Fruit fly (Drosophila melanogaster) whole organism, embryonic: Measurements from ENCODE around the gene spd-2.
A peak's percentile ranks its signal among the peaks of the same experiment; 100 is the strongest.

Source experiments
- Atf6 ChIP-seq: fragments of 200-800 bp; sonication (Bioruptor generic); IDR thresholded peaks from 2 replicates; pipeline ENCODE4 v1.3.6; 2022; ENCODE audit warnings: missing biosample characterization, missing genetic modification characterization
- Bteb2 ChIP-seq: fragments of 200-800 bp; sonication (Bioruptor generic); optimal IDR thresholded peaks from 2 replicates; lab custom pipeline; 2016; ENCODE audit warnings: missing biosample characterization, missing genetic modification characterization
- CG10366 ChIP-seq: fragments of 200-800 bp; sonication (Bioruptor generic); IDR thresholded peaks from 2 replicates; pipeline ENCODE4 v1.3.6; 2022; ENCODE audit warnings: missing biosample characterization, missing genetic modification characterization
- CG10431 ChIP-seq: fragments of 200-800 bp; sonication (Bioruptor generic); optimal IDR thresholded peaks from 3 replicates; lab custom pipeline; 2018; ENCODE audit warnings: missing biosample characterization, mild to moderate bottlenecking, missing genetic modification characterization
- CG11085 ChIP-seq: fragments of 200-800 bp; sonication (Bioruptor generic); IDR thresholded peaks from 2 replicates; pipeline ENCODE4 v1.3.6; 2022; ENCODE audit warnings: missing biosample characterization, missing genetic modification characterization
- CG11504 ChIP-seq: fragments of 200-800 bp; sonication (Bioruptor generic); optimal IDR thresholded peaks from 3 replicates; lab custom pipeline; 2019; ENCODE audit warnings: missing biosample characterization, mild to moderate bottlenecking, missing genetic modification characterization, moderate library complexity
- CG11695 ChIP-seq: fragments of 200-800 bp; sonication (Bioruptor generic); IDR thresholded peaks from 3 replicates; pipeline ENCODE4 v1.3.6; 2022; ENCODE audit warnings: missing biosample characterization, missing genetic modification characterization
- CG13287 ChIP-seq: fragments of 200-800 bp; sonication (Bioruptor generic); IDR thresholded peaks from 2 replicates; pipeline ENCODE4 v1.3.6; 2022; ENCODE audit warnings: missing biosample characterization, missing genetic modification characterization; ENCODE audit not compliant: partially characterized antibody
- CG13424 ChIP-seq: fragments of 200-800 bp; sonication (Bioruptor generic); optimal IDR thresholded peaks from 2 replicates; lab custom pipeline; 2019; ENCODE audit warnings: missing biosample characterization, mild to moderate bottlenecking, missing genetic modification characterization, moderate library complexity
- CG15073 ChIP-seq: fragments of 200-800 bp; sonication (Bioruptor generic); optimal IDR thresholded peaks from 2 replicates; lab custom pipeline; 2016; ENCODE audit warnings: missing biosample characterization, missing genetic modification characterization
- CG16863 ChIP-seq: fragments of 200-800 bp; sonication (Bioruptor generic); optimal IDR thresholded peaks from 3 replicates; lab custom pipeline; 2016; ENCODE audit warnings: missing biosample characterization, missing genetic modification characterization
- CG17385 ChIP-seq: fragments of 200-800 bp; sonication (Bioruptor generic); optimal IDR thresholded peaks from 3 replicates; lab custom pipeline; 2018; ENCODE audit warnings: missing biosample characterization, mild to moderate bottlenecking, missing genetic modification characterization
- CG3065 ChIP-seq: fragments of 200-800 bp; sonication (Bioruptor generic); optimal IDR thresholded peaks from 2 replicates; lab custom pipeline; 2016; ENCODE audit warnings: missing biosample characterization, missing genetic modification characterization
- CG32767 ChIP-seq: fragments of 200-800 bp; sonication (Bioruptor generic); IDR thresholded peaks from 2 replicates; pipeline ENCODE4 v1.3.6; 2022; ENCODE audit warnings: missing biosample characterization, missing genetic modification characterization
- CG33213 ChIP-seq: fragments of 200-800 bp; sonication (Bioruptor generic); optimal IDR thresholded peaks from 3 replicates; lab custom pipeline; 2016; ENCODE audit warnings: missing biosample characterization, missing genetic modification characterization
- CG4707 ChIP-seq: fragments of 200-800 bp; sonication (Bioruptor generic); optimal IDR thresholded peaks from 2 replicates; lab custom pipeline; 2018; ENCODE audit warnings: missing biosample characterization, mild to moderate bottlenecking, missing genetic modification characterization, moderate library complexity
- CG5245 ChIP-seq: fragments of 200-800 bp; sonication (Bioruptor generic); optimal IDR thresholded peaks from 3 replicates; lab custom pipeline; 2016; ENCODE audit warnings: missing biosample characterization, missing genetic modification characterization
- CG6175 ChIP-seq: fragments of 200-800 bp; sonication (Bioruptor generic); IDR thresholded peaks from 3 replicates; pipeline ENCODE4 v1.3.6; 2022; ENCODE audit warnings: missing biosample characterization, missing genetic modification characterization
- CG6254 ChIP-seq: fragments of 200-800 bp; sonication (Bioruptor generic); optimal IDR thresholded peaks from 3 replicates; lab custom pipeline; 2017; ENCODE audit warnings: mild to moderate bottlenecking, missing biosample characterization, missing genetic modification reagents, missing genetic modification characterization
- CG9215 ChIP-seq: fragments of 200-800 bp; sonication (Bioruptor generic); IDR thresholded peaks from 2 replicates; pipeline ENCODE4 v1.3.6; 2022; ENCODE audit warnings: missing biosample characterization, missing genetic modification characterization
- CG9727 ChIP-seq: fragments of 200-800 bp; sonication (Bioruptor generic); optimal IDR thresholded peaks from 3 replicates; lab custom pipeline; 2017; ENCODE audit warnings: missing biosample characterization, mild to moderate bottlenecking, missing genetic modification characterization
- Dref ChIP-seq: fragments of 200-800 bp; sonication (Bioruptor generic); IDR thresholded peaks from 2 replicates; pipeline ENCODE4 v1.3.6; 2022; ENCODE audit warnings: missing biosample characterization, missing genetic modification characterization
- Elba2 ChIP-seq: fragments of 200-800 bp; sonication (Bioruptor generic); optimal IDR thresholded peaks from 3 replicates; lab custom pipeline; 2016; ENCODE audit warnings: missing biosample characterization, missing genetic modification characterization
- Hr78 ChIP-seq, 2 experiments: fragments of 200-800 bp in 1 of 2; fragments of >200 bp in 1 of 2; sonication (Bioruptor generic) in 1 of 2; optimal IDR thresholded peaks; 2 replicates each; lab custom pipeline; 2017 to 2019; ENCODE audit warnings: missing biosample characterization in 2 of 2, missing genetic modification characterization in 2 of 2, mild to moderate bottlenecking in 1 of 2, moderate library complexity in 1 of 2
- Lim3 ChIP-seq: fragments of 200-800 bp; sonication (Bioruptor generic); IDR thresholded peaks from 2 replicates; pipeline ENCODE4 v1.3.6; 2022; ENCODE audit warnings: missing biosample characterization, missing genetic modification characterization
- MESR4 ChIP-seq: fragments of 200-800 bp; sonication (Bioruptor generic); optimal IDR thresholded peaks from 2 replicates; lab custom pipeline; 2018; ENCODE audit warnings: missing biosample characterization, mild to moderate bottlenecking, missing genetic modification characterization, moderate library complexity
- Rfx ChIP-seq: fragments of 200-800 bp; sonication (Bioruptor generic); IDR thresholded peaks from 2 replicates; pipeline ENCODE4 v1.3.6; 2022; ENCODE audit warnings: missing biosample characterization, missing genetic modification characterization
- Xbp1 ChIP-seq: fragments of 200-800 bp; sonication (Bioruptor generic); optimal IDR thresholded peaks from 3 replicates; lab custom pipeline; 2016; ENCODE audit warnings: missing biosample characterization, mild to moderate bottlenecking, missing genetic modification characterization
- abd-A ChIP-seq: fragments of 200-800 bp; sonication (Bioruptor generic); optimal IDR thresholded peaks from 3 replicates; lab custom pipeline; 2019; ENCODE audit warnings: missing biosample characterization, mild to moderate bottlenecking, missing genetic modification characterization, moderate library complexity
- bbx ChIP-seq: fragments of 200-800 bp; sonication (Bioruptor generic); IDR thresholded peaks from 2 replicates; pipeline ENCODE4 v1.3.6; 2022; ENCODE audit warnings: missing biosample characterization, missing genetic modification characterization; ENCODE audit not compliant: partially characterized antibody
- fd3F ChIP-seq: fragments of 200-800 bp; sonication (Bioruptor generic); optimal IDR thresholded peaks from 2 replicates; lab custom pipeline; 2018; ENCODE audit warnings: missing biosample characterization, mild to moderate bottlenecking, missing genetic modification characterization, moderate library complexity
- fru ChIP-seq: fragments of >200 bp; optimal IDR thresholded peaks from 2 replicates; lab custom pipeline; 2017
- fu2 ChIP-seq: fragments of 200-800 bp; sonication (Bioruptor generic); optimal IDR thresholded peaks from 2 replicates; lab custom pipeline; 2016; ENCODE audit warnings: missing biosample characterization, missing genetic modification characterization
- grn ChIP-seq: fragments of 200-800 bp; sonication (Bioruptor generic); optimal IDR thresholded peaks from 3 replicates; lab custom pipeline; 2017; ENCODE audit warnings: missing biosample characterization, missing genetic modification characterization
- gsb ChIP-seq: fragments of 200-800 bp; sonication (Bioruptor generic); IDR thresholded peaks from 2 replicates; pipeline ENCODE4 v1.3.6; 2022; ENCODE audit warnings: missing biosample characterization, missing genetic modification characterization
- lbe ChIP-seq: fragments of 200-800 bp; sonication (Bioruptor generic); optimal IDR thresholded peaks from 2 replicates; lab custom pipeline; 2016; ENCODE audit warnings: missing biosample characterization, mild to moderate bottlenecking, missing genetic modification characterization
- lola ChIP-seq, 3 experiments: fragments of >200 bp in 2 of 3; fragments of 200-800 bp in 1 of 3; sonication (Bioruptor generic) in 1 of 3; optimal IDR thresholded peaks; 2 replicates each; lab custom pipeline; 2017 to 2019; ENCODE audit warnings: missing biosample characterization in 3 of 3, missing genetic modification characterization in 3 of 3, mild to moderate bottlenecking in 1 of 3, moderate library complexity in 1 of 3
- maf-S ChIP-seq: fragments of 200-800 bp; sonication (Bioruptor generic); optimal IDR thresholded peaks from 2 replicates; lab custom pipeline; 2016; ENCODE audit warnings: missing biosample characterization, missing genetic modification characterization
- nerfin-2 ChIP-seq: fragments of 200-800 bp; sonication (Bioruptor generic); IDR thresholded peaks from 2 replicates; pipeline ENCODE4 v1.3.6; 2022; ENCODE audit warnings: missing biosample characterization, missing genetic modification characterization; ENCODE audit not compliant: partially characterized antibody
- otp ChIP-seq: fragments of 200-800 bp; sonication (Bioruptor generic); IDR thresholded peaks from 3 replicates; pipeline ENCODE4, ENCODE4 v1.3.6; 2022; ENCODE audit warnings: missing biosample characterization, missing genetic modification characterization
- pan ChIP-seq, 4 experiments: fragments of >200 bp in 3 of 4; fragments of 200-800 bp in 1 of 4; sonication (Bioruptor generic) in 1 of 4; optimal IDR thresholded peaks in 3 of 4; IDR thresholded peaks in 1 of 4; 2 replicates each; pipeline versions ENCODE4 v1.3.6 to Lab custom; 2017 to 2022; ENCODE audit warnings: missing biosample characterization in 2 of 4, missing genetic modification characterization in 2 of 4, mixed read lengths in 1 of 4
- pnt ChIP-seq: fragments of 200-800 bp; sonication (Bioruptor generic); optimal IDR thresholded peaks from 3 replicates; lab custom pipeline; 2016; ENCODE audit warnings: missing biosample characterization, missing genetic modification characterization
- pzg ChIP-seq: fragments of 200-800 bp; sonication (Bioruptor generic); optimal IDR thresholded peaks from 3 replicates; lab custom pipeline; 2018; ENCODE audit warnings: missing biosample characterization, mild to moderate bottlenecking, missing genetic modification characterization, moderate library complexity
- schlank ChIP-seq: fragments of 200-800 bp; sonication (Bioruptor generic); optimal IDR thresholded peaks from 2 replicates; lab custom pipeline; 2018; ENCODE audit warnings: missing biosample characterization, mild to moderate bottlenecking, missing genetic modification characterization
- sd ChIP-seq: fragments of 200-800 bp; sonication (Bioruptor generic); optimal IDR thresholded peaks from 3 replicates; lab custom pipeline; 2018; ENCODE audit warnings: missing biosample characterization, mild to moderate bottlenecking, missing genetic modification characterization, moderate library complexity
- seq ChIP-seq: fragments of 200-800 bp; sonication (Bioruptor generic); IDR thresholded peaks from 2 replicates; pipeline ENCODE4 v1.3.6; 2022; ENCODE audit warnings: missing biosample characterization, missing genetic modification characterization
- tgo ChIP-seq: fragments of 200-800 bp; sonication (Bioruptor generic); IDR thresholded peaks from 3 replicates; pipeline ENCODE4 v1.3.6; 2022; ENCODE audit warnings: missing biosample characterization, missing genetic modification characterization
- tll ChIP-seq, 2 experiments: fragments of 200-800 bp in 1 of 2; fragments of >200 bp in 1 of 2; sonication (Bioruptor generic) in 1 of 2; optimal IDR thresholded peaks; 2 replicates each; lab custom pipeline; 2017 to 2019; ENCODE audit warnings: missing biosample characterization in 2 of 2, missing genetic modification characterization in 2 of 2, mild to moderate bottlenecking in 1 of 2, moderate library complexity in 1 of 2
- unpg ChIP-seq: fragments of 200-800 bp; sonication (Bioruptor generic); optimal IDR thresholded peaks from 3 replicates; lab custom pipeline; 2018; ENCODE audit warnings: missing biosample characterization, mild to moderate bottlenecking, missing genetic modification characterization, moderate library complexity
- zen2 ChIP-seq: fragments of 200-800 bp; sonication (Bioruptor generic); IDR thresholded peaks from 3 replicates; pipeline ENCODE4 v1.3.6; 2022; ENCODE audit warnings: missing biosample characterization, missing genetic modification characterization; ENCODE audit not compliant: partially characterized antibody
- zf30C ChIP-seq: fragments of 200-800 bp; sonication (Bioruptor generic); optimal IDR thresholded peaks from 3 replicates; lab custom pipeline; 2018; ENCODE audit warnings: missing biosample characterization, mild to moderate bottlenecking, missing genetic modification characterization

spd-2 gene

DNA sequence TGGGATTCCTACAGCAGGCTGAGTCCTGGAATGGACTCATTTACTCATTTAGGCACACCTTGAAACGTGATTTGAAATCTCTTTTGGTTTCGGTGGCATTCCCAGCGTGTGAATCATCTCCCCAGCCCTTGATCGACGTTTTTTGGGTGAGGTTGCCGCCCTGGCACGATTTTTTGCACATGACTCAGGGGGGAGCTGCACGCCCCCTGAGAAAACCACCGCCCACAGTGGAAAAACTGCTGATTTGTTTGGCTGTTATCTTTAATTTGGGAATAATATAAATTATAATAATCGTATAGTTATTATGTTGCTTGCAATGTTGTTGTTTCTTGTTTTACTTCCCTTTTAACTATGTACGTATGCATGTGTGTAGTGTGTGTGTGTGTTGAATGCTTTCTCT lies 18.2 kb upstream of the spd-2 start (continued):
- TF ChIP-seq tll (GFP tag; optimal IDR thresholded peaks at IDR 0.05; lab: Kevin White, UChicago), result no peak
- TF ChIP-seq CG16863, result no peak
- no peak for TF ChIP-seq CG3065
- TF ChIP-seq CG33213, result no peak
- no peak for TF ChIP-seq CG13424 (tag; lab: Kevin White, UChicago)
- no peak for TF ChIP-seq lbe (GFP tag; lab: Kevin White, UChicago)
- no peak for TF ChIP-seq pan (optimal IDR thresholded peaks at IDR 0.05; lab: Kevin White, UChicago)
- TF ChIP-seq pan (GFP tag; optimal IDR thresholded peaks at IDR 0.05 in 1 of 2, IDR thresholded peaks at IDR 0.05 in 1 of 2), result peak in 1 of 2 experiments; percentile 27
- no peak for TF ChIP-seq CG15073 (GFP tag; lab: Kevin White, UChicago)
- no peak for TF ChIP-seq schlank (tag; lab: Kevin White, UChicago)
- no peak for TF ChIP-seq Atf6 (GFP tag; lab: Robert Waterston, UW)
- no peak for TF ChIP-seq maf-S (GFP tag; lab: Kevin White, UChicago)
- TF ChIP-seq unpg (GFP tag; lab: Kevin White, UChicago), result no peak
- TF ChIP-seq CG5245 (GFP tag; lab: Kevin White, UChicago), result no peak
- TF ChIP-seq pnt (GFP tag; lab: Kevin White, UChicago), result no peak
- peak; percentile 25 for TF ChIP-seq pzg (GFP tag; lab: Kevin White, UChicago)
- TF ChIP-seq fd3F (GFP tag; lab: Kevin White, UChicago), result no peak
- TF ChIP-seq Dref (GFP tag; lab: Robert Waterston, UW), result peak; percentile 35; the same call in 1 of the 2 replicates
- TF ChIP-seq lola (GFP tag; optimal IDR thresholded peaks at IDR 0.05; lab: Kevin White, UChicago), result no peak
- TF ChIP-seq CG11085 (GFP tag; lab: Robert Waterston, UW), result no peak
- no peak for TF ChIP-seq Xbp1 (GFP tag; lab: Kevin White, UChicago)
- no peak for TF ChIP-seq CG6175
- no peak for TF ChIP-seq MESR4 (GFP tag; lab: Kevin White, UChicago)
- no peak for TF ChIP-seq grn (GFP tag; lab: Kevin White, UChicago)
- no peak for TF ChIP-seq CG32767 (GFP tag; lab: Robert Waterston, UW)
- no peak for TF ChIP-seq CG10431 (GFP tag; lab: Kevin White, UChicago)
- TF ChIP-seq Rfx (GFP tag; lab: Robert Waterston, UW), result peak; percentile 47; the same call in 1 of the 2 replicates
- no peak for TF ChIP-seq zf30C (GFP tag; lab: Kevin White, UChicago)
- TF ChIP-seq sd (tag; lab: Kevin White, UChicago), result peak; percentile 94
- no peak for TF ChIP-seq CG9727
- no peak for TF ChIP-seq zen2
- TF ChIP-seq gsb (GFP tag; lab: Robert Waterston, UW), result no peak
- TF ChIP-seq abd-A (tag; lab: Kevin White, UChicago), result no peak
- TF ChIP-seq Elba2 (GFP tag; lab: Kevin White, UChicago), result no peak
- TF ChIP-seq otp, result no peak
- TF ChIP-seq CG11695 (GFP tag; lab: Robert Waterston, UW), result no peak
- TF ChIP-seq CG9215, result no peak
- no peak for TF ChIP-seq fu2 (GFP tag; lab: Kevin White, UChicago)
- no peak for TF ChIP-seq Bteb2 (GFP tag; lab: Kevin White, UChicago)
- no peak for TF ChIP-seq CG11504
- TF ChIP-seq CG13287 (GFP tag; lab: Robert Waterston, UW), result no peak
- no peak for TF ChIP-seq tgo (GFP tag; lab: Robert Waterston, UW)
- TF ChIP-seq CG4707 (GFP tag; lab: Kevin White, UChicago), result no peak
- TF ChIP-seq CG17385 (GFP tag; lab: Kevin White, UChicago), result peak; percentile 8
- no peak for TF ChIP-seq Lim3 (GFP tag; lab: Robert Waterston, UW)
- TF ChIP-seq bbx (GFP tag; lab: Robert Waterston, UW), result no peak
- TF ChIP-seq nerfin-2 (GFP tag; lab: Robert Waterston, UW), result no peak
- no peak for TF ChIP-seq fru (lab: Kevin White, UChicago)
- TF ChIP-seq seq, result no peak
- TF ChIP-seq CG6254 (GFP tag; lab: Kevin White, UChicago), result no peak
- TF ChIP-seq Hr78 (GFP tag; optimal IDR thresholded peaks at IDR 0.05; lab: Kevin White, UChicago), result no peak
- TF ChIP-seq CG10366 (GFP tag; lab: Robert Waterston, UW), result no peak
